Fruit fly (Drosophila melanogaster): ENCODE results near the gene CG11663.
A peak's percentile ranks its signal among the peaks of the same experiment; 100 is the strongest.

Gene CG11663

dm6 chrX:908763-909497 lies 14.6 kb downstream of the CG11663 start:
- TF ChIP-seq psq (GFP tag; optimal IDR thresholded peaks at IDR 0.05) (peak; percentile 49), Jra (GFP tag; optimal IDR thresholded peaks at IDR 0.05) (no peak)

- TF ChIP-seq foxo (GFP tag; optimal IDR thresholded peaks at IDR 0.05) (no peak), Abd-B (GFP tag; optimal IDR thresholded peaks at IDR 0.05) (no peak), Hr78 (GFP tag; optimal IDR thresholded peaks at IDR 0.05) (no peak), dmrt93B (GFP tag; optimal IDR thresholded peaks at IDR 0.05) (no peak), Rel (GFP tag; optimal IDR thresholded peaks at IDR 0.05) (no peak), Rel (tag; optimal IDR thresholded peaks at IDR 0.05) (no peak), Hr83 (GFP tag; optimal IDR thresholded peaks at IDR 0.05; ENCODE audit: poor library complexity, severe bottlenecking) (no peak), tai (GFP tag; optimal IDR thresholded peaks at IDR 0.05) (no peak), ey (GFP tag; optimal IDR thresholded peaks at IDR 0.05) (peak; percentile 32), GATAd (GFP tag; optimal IDR thresholded peaks at IDR 0.05) (no peak), HLH106 (tag; optimal IDR thresholded peaks at IDR 0.05) (peak; percentile 17), Dfd (GFP tag; optimal IDR thresholded peaks at IDR 0.05) (no peak), Hnf4 (GFP tag; optimal IDR thresholded peaks at IDR 0.05) (no peak), dl (GFP tag; optimal IDR thresholded peaks at IDR 0.05; ENCODE audit: insufficient read depth in 1 of 2, partially characterized antibody in 2 of 2) (no peak), psq (GFP tag; optimal IDR thresholded peaks at IDR 0.05) (peak; percentile 8), pan (optimal IDR thresholded peaks at IDR 0.05) (no peak), sv (GFP tag; optimal IDR thresholded peaks at IDR 0.05) (no peak), h (GFP tag; optimal IDR thresholded peaks at IDR 0.05) (peak; percentile 49), woc (GFP tag; optimal IDR thresholded peaks at IDR 0.05) (no peak), lola (GFP tag; optimal IDR thresholded peaks at IDR 0.05) (no peak), CrebA (GFP tag; optimal IDR thresholded peaks at IDR 0.05; ENCODE audit: borderline replicate concordance) (no peak), Mio (GFP tag; optimal IDR thresholded peaks at IDR 0.05) (no peak), dsf (GFP tag; optimal IDR thresholded peaks at IDR 0.05; ENCODE audit: borderline replicate concordance) (no peak), rgr (GFP tag; optimal IDR thresholded peaks at IDR 0.05) (peak; percentile 34), Sp1 (GFP tag; optimal IDR thresholded peaks at IDR 0.05) (no peak), CG9705 (GFP tag; optimal IDR thresholded peaks at IDR 0.05) (no peak), fru (GFP tag; optimal IDR thresholded peaks at IDR 0.05) (no peak), Dif (GFP tag; optimal IDR thresholded peaks at IDR 0.05; ENCODE audit: partially characterized antibody) (no peak)
Measured at dm6 chrX:921359-921758, 27.1 kb downstream of the CG11663 start.

- TF ChIP-seq usp (GFP tag; optimal IDR thresholded peaks at IDR 0.05) (no peak), Myc (optimal IDR thresholded peaks at IDR 0.05) (no peak), br (GFP tag; optimal IDR thresholded peaks at IDR 0.05) (no peak), Sp1 (GFP tag; optimal IDR thresholded peaks at IDR 0.05) (no peak), brk (GFP tag; optimal IDR thresholded peaks at IDR 0.05) (no peak), CG32264 (GFP tag; optimal IDR thresholded peaks at IDR 0.05) (no peak), fru (GFP tag; optimal IDR thresholded peaks at IDR 0.05) (no peak), Dfd (GFP tag; optimal IDR thresholded peaks at IDR 0.05) (no peak), sage (GFP tag; optimal IDR thresholded peaks at IDR 0.05) (no peak), sv (GFP tag; optimal IDR thresholded peaks at IDR 0.05) (no peak), woc (GFP tag; optimal IDR thresholded peaks at IDR 0.05) (no peak)
Measured at dm6 chrX:927209-927862, 33.1 kb downstream of the CG11663 start, which contains the start of gene Lztr1. Gene Lztr1, minus strand, starts transcription at chrX:927582.

dm6 chrX:927863-928257 lies 33.6 kb downstream of the CG11663 start, which contains the start of the genes CG43867 and MED22:
Gene CG43867, minus strand, starts transcription at chrX:927975.
Gene MED22, plus strand, starts transcription at chrX:928139.
- TF ChIP-seq dl (GFP tag; optimal IDR thresholded peaks at IDR 0.05; ENCODE audit: insufficient read depth in 1 of 2, partially characterized antibody in 2 of 2) (no peak), rgr (GFP tag; optimal IDR thresholded peaks at IDR 0.05) (no peak)

Data from whole organism, wandering third instar larva.